Worm (Caenorhabditis elegans) whole organism, early embryonic: Measurements from ENCODE around the gene K10D2.5.

Experiments
- B0310.2 ChIP-seq: sonication (generic microtip); optimal IDR thresholded peaks from 2 replicates; lab custom pipeline; 2016; ENCODE audit warnings: mild to moderate bottlenecking, missing genetic modification characterization, missing compliant biosample characterization
- F13C5.2 ChIP-seq: sonication (generic microtip); optimal IDR thresholded peaks from 2 replicates; lab custom pipeline; 2017; ENCODE audit warnings: mild to moderate bottlenecking, missing genetic modification characterization, inconsistent platforms, missing compliant biosample characterization
- aly-1 ChIP-seq: sonication (generic microtip); optimal IDR thresholded peaks from 2 replicates; lab custom pipeline; 2016; ENCODE audit warnings: missing genetic modification characterization, missing compliant biosample characterization
- ama-1 ChIP-seq: fragments of 150-350 bp; optimal IDR thresholded peaks from 2 replicates; lab custom pipeline; 2014
- ceh-13 ChIP-seq: fragments of 200-800 bp; sonication (Bioruptor generic); optimal IDR thresholded peaks from 2 replicates; lab custom pipeline; 2018; ENCODE audit warnings: mild to moderate bottlenecking, missing genetic modification characterization, missing compliant biosample characterization
- ceh-36 ChIP-seq: sonication (generic microtip); optimal IDR thresholded peaks from 2 replicates; lab custom pipeline; 2016; ENCODE audit warnings: missing genetic modification characterization, inconsistent platforms, missing compliant biosample characterization
- ets-7 ChIP-seq: sonication (generic microtip); optimal IDR thresholded peaks from 2 replicates; lab custom pipeline; 2016; ENCODE audit warnings: missing genotype, missing genetic modification characterization, missing compliant biosample characterization
- flt-1 ChIP-seq: fragments of 200-800 bp; sonication (Bioruptor generic); IDR thresholded peaks from 2 replicates; pipeline ENCODE4 v1.3.6; 2022; ENCODE audit warnings: missing genetic modification characterization, missing compliant biosample characterization
- hmbx-1 ChIP-seq: sonication (generic microtip); optimal IDR thresholded peaks from 2 replicates; lab custom pipeline; 2016; ENCODE audit warnings: mild to moderate bottlenecking, missing genetic modification characterization, missing compliant biosample characterization
- hmg-4 ChIP-seq: fragments of 200-800 bp; sonication (Bioruptor generic); optimal IDR thresholded peaks from 2 replicates; lab custom pipeline; 2018; ENCODE audit warnings: mild to moderate bottlenecking, missing genetic modification characterization, missing compliant biosample characterization
- hnd-1 ChIP-seq: sonication (generic microtip); optimal IDR thresholded peaks from 2 replicates; lab custom pipeline; 2016; ENCODE audit warnings: missing genetic modification characterization, missing compliant biosample characterization
- pes-1 ChIP-seq: fragments of 200-800 bp; sonication (Bioruptor generic); IDR thresholded peaks from 2 replicates; pipeline ENCODE4 v1.3.6; 2022; ENCODE audit warnings: missing genetic modification reagents, missing genetic modification characterization, missing compliant biosample characterization
- scrt-1 ChIP-seq: fragments of 200-800 bp; sonication (Bioruptor generic); IDR thresholded peaks from 2 replicates; pipeline ENCODE4 v1.3.6; 2022; ENCODE audit warnings: missing genetic modification characterization, missing compliant biosample characterization
- sea-1 ChIP-seq: fragments of 200-800 bp; sonication (Bioruptor generic); conservative IDR thresholded peaks from 2 replicates; pipeline ENCODE4 v1.3.6; 2022; ENCODE audit warnings: missing genetic modification characterization, missing compliant biosample characterization
- tbx-11 ChIP-seq: fragments of 200-800 bp; sonication (Bioruptor generic); IDR thresholded peaks from 2 replicates; pipeline ENCODE4 v1.3.6; 2022; ENCODE audit warnings: missing genetic modification characterization, missing compliant biosample characterization
- tbx-37 ChIP-seq: fragments of 200-800 bp; sonication (Bioruptor generic); conservative IDR thresholded peaks from 2 replicates; pipeline ENCODE4 v1.3.6; 2022; ENCODE audit warnings: missing genetic modification reagents, missing genetic modification characterization, missing compliant biosample characterization
- tra-4 ChIP-seq: sonication (generic microtip); optimal IDR thresholded peaks from 2 replicates; lab custom pipeline; 2017; ENCODE audit warnings: missing genetic modification characterization, missing compliant biosample characterization

Gene K10D2.5

DNA sequence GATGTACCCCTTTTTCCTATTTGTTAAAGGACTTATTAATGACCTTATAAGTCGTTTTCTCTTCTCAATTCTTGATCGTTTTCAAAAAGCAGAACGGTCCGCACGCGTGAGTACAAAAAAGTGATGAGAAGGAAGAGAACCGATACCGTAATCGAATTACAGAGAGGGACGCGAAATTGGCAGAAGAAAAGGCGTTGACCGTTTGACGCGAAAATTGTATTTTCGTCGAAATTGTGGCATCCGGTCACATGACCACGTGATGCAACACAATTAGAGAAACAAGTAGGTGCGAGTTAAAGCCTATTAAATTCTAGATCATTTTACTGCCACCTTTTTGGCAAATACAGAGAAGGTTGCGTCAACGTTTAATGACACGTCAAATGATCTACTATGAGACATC is 28.4 kb upstream of the K10D2.5 start:
- no peak for TF ChIP-seq hmg-4 (GFP tag; lab: Kevin White, UChicago)
- TF ChIP-seq ceh-13 (GFP tag; lab: Kevin White, UChicago) = no peak
- no peak for TF ChIP-seq flt-1 (GFP tag; lab: Robert Waterston, UW)
- TF ChIP-seq pes-1 (GFP tag; lab: Robert Waterston, UW) = no peak
- TF ChIP-seq B0310.2 (tag; lab: Kevin White, UChicago) = no peak
- no peak for TF ChIP-seq tbx-11 (GFP tag; lab: Robert Waterston, UW)
- TF ChIP-seq tra-4 (tag; lab: Kevin White, UChicago) = no peak
- no peak for TF ChIP-seq F13C5.2 (tag; lab: Kevin White, UChicago)
- TF ChIP-seq hnd-1 (tag; lab: Kevin White, UChicago) = no peak
- TF ChIP-seq ets-7 (tag; lab: Kevin White, UChicago) = no peak
- no peak for TF ChIP-seq aly-1 (tag; lab: Kevin White, UChicago)
- TF ChIP-seq ceh-36 (tag; lab: Kevin White, UChicago) = no peak
- no peak for TF ChIP-seq sea-1 (GFP tag; lab: Robert Waterston, UW)
- no peak for TF ChIP-seq hmbx-1 (tag; lab: Kevin White, UChicago)
- TF ChIP-seq ama-1 (lab: Kevin White, UChicago) = no peak
- no peak for TF ChIP-seq scrt-1 (GFP tag; lab: Robert Waterston, UW)
- TF ChIP-seq tbx-37 (GFP tag; lab: Robert Waterston, UW) = no peak

DNA sequence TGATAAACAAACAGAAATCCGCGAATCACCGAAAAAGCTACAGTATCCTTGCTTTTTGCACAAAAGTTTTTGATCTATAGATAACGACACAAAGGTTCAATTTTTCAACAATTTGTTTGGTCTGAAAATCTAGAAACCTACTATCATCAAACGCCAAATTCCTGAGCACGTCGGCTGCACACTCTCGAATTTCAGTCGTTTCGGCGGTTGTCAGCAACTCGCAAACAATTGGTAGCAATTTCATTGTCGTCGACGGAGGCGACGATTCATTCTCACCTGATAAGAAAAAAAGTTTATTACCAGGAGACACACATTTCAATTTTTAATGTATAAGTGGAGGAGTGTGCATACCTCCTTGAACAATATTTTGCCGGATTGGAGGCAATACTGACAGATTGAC is 26.6 kb upstream of the K10D2.5 start:
- no peak for TF ChIP-seq tbx-11 (GFP tag; lab: Robert Waterston, UW)

DNA sequence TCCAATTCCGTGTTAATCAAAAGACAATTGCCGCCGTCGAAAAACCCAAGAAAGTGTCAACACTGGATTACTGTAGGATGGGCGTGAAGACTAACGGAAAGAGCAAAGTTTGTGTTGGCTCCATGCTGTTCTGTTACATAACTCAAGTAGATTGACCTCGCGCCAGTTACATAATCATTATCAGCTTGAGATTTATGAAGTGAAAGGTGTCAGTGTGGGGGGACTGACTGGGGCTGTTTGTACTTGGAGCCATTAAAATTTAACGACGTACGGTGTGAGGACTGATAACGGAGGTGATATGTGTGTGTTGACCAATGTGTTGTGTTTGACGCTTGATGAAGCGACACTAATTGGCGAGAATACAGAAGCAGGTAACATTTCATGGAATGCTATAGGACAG is 25.8 kb upstream of the K10D2.5 start:
- no peak for TF ChIP-seq aly-1 (tag; lab: Kevin White, UChicago)
- no peak for TF ChIP-seq pes-1 (GFP tag; lab: Robert Waterston, UW)
- no peak for TF ChIP-seq tbx-11 (GFP tag; lab: Robert Waterston, UW)
- TF ChIP-seq flt-1 (GFP tag; lab: Robert Waterston, UW) = no peak
- TF ChIP-seq ama-1 (lab: Kevin White, UChicago) = no peak
- no peak for TF ChIP-seq ceh-13 (GFP tag; lab: Kevin White, UChicago)
- TF ChIP-seq tbx-37 (GFP tag; lab: Robert Waterston, UW) = no peak
- TF ChIP-seq hnd-1 (tag; lab: Kevin White, UChicago) = no peak
- no peak for TF ChIP-seq hmbx-1 (tag; lab: Kevin White, UChicago)
- TF ChIP-seq B0310.2 (tag; lab: Kevin White, UChicago) = no peak
- no peak for TF ChIP-seq hmg-4 (GFP tag; lab: Kevin White, UChicago)
- TF ChIP-seq tra-4 (tag; lab: Kevin White, UChicago) = no peak
- no peak for TF ChIP-seq sea-1 (GFP tag; lab: Robert Waterston, UW)
- TF ChIP-seq ets-7 (tag; lab: Kevin White, UChicago) = no peak
- TF ChIP-seq F13C5.2 (tag; lab: Kevin White, UChicago) = no peak
- no peak for TF ChIP-seq scrt-1 (GFP tag; lab: Robert Waterston, UW)
- no peak for TF ChIP-seq ceh-36 (tag; lab: Kevin White, UChicago)

DNA sequence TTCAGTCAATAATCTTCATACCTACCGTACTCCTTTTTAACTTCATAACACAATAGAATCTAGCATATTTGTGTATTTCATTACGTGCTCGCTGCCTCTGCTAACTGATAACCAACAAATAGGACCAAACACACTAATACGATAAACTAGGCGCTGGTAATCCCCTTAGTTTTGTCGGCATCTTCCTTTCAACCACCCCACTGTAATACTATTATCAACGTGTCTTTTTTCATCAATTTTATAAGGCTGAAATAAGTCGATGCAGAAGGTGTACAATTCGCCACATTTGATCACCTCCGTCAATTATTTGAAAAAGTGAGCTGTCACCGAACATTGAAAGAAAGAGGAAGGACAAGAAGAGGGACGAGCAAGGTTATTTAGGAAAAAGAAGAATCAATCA is 25.1 kb upstream of the K10D2.5 start:
- TF ChIP-seq scrt-1 (GFP tag; lab: Robert Waterston, UW) (no peak), hnd-1 (tag; lab: Kevin White, UChicago) (no peak), tra-4 (tag; lab: Kevin White, UChicago) (no peak), hmbx-1 (tag; lab: Kevin White, UChicago) (no peak), ets-7 (tag; lab: Kevin White, UChicago) (no peak), tbx-11 (GFP tag; lab: Robert Waterston, UW) (no peak), hmg-4 (GFP tag; lab: Kevin White, UChicago) (no peak), sea-1 (GFP tag; lab: Robert Waterston, UW) (no peak), aly-1 (tag; lab: Kevin White, UChicago) (no peak), ama-1 (lab: Kevin White, UChicago) (no peak)

DNA sequence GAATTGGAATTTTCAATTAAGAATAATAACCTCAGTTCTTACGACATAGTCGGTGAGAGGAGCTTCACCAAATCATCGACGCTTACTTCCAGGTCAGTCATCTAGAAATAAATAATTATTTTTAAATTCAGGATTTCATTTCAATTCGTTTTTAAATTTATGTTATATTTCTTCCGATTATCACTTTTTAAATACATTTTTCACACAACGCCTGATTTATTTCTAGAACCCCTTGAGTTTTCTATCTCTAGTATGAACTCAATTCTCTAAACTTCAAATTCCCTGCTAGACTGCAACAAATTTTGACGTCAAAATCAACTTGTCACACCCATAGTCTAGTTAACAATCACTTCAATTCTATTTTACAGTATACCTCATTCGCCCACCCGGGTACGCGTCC is 23.0 kb upstream of the K10D2.5 start, which contains the start of gene Y54H5A.2:
Y54H5A.2 (minus strand) TSS at position 101 of the 400 bp plus-strand sequence.
- TF ChIP-seq scrt-1 (GFP tag; lab: Robert Waterston, UW) (no peak), tbx-11 (GFP tag; lab: Robert Waterston, UW) (no peak), hmg-4 (GFP tag; lab: Kevin White, UChicago) (no peak), ceh-36 (tag; lab: Kevin White, UChicago) (no peak), tra-4 (tag; lab: Kevin White, UChicago) (no peak), ceh-13 (GFP tag; lab: Kevin White, UChicago) (no peak), F13C5.2 (tag; lab: Kevin White, UChicago) (no peak), pes-1 (GFP tag; lab: Robert Waterston, UW) (no peak), aly-1 (tag; lab: Kevin White, UChicago) (no peak), ama-1 (lab: Kevin White, UChicago) (no peak), tbx-37 (GFP tag; lab: Robert Waterston, UW) (no peak), ets-7 (tag; lab: Kevin White, UChicago) (no peak), sea-1 (GFP tag; lab: Robert Waterston, UW) (no peak)

DNA sequence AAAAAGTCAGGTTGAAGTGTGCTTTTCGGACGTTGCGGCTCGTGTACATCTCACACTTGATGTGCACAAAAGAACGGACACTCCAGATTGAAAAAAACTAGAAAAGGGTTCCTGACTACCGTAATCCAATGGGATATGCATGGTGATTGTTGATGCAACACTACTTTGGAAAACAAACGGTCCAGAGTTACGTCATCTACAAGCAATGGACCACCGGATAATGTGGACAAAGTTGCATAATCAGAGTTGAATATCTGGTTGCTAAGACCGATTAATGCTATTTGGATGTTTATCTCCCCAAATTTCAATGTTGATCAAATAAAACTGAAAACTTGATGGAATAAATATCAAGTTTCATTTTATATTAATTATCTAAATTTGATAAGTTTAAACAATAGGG is 22.5 kb upstream of the K10D2.5 start:
- TF ChIP-seq aly-1 (tag; lab: Kevin White, UChicago) (no peak), hnd-1 (tag; lab: Kevin White, UChicago) (no peak), tbx-11 (GFP tag; lab: Robert Waterston, UW) (no peak), tbx-37 (GFP tag; lab: Robert Waterston, UW) (no peak)

DNA sequence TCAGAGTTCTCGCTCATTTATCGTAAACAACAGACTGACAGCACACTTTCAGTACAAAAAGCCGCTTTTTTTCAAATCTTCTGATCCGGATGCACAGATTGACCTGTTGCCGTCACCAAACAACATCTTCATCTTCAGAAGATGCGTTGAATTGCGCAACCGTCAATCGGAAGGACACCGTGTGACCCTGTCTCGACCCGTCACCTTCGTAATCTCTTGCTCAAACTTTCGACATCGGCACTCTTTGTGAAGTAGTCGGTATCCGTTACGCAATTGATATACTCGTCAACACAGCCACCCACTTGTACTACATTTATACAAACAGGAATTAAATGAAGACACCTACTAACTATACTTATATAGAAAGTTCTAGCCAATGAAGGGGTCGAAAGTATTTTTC is 21.5 kb upstream of the K10D2.5 start:
- TF ChIP-seq flt-1 (GFP tag; lab: Robert Waterston, UW) = no peak
- TF ChIP-seq ama-1 (lab: Kevin White, UChicago) = no peak
- no peak for TF ChIP-seq ets-7 (tag; lab: Kevin White, UChicago)
- TF ChIP-seq tbx-37 (GFP tag; lab: Robert Waterston, UW) = no peak
- no peak for TF ChIP-seq tra-4 (tag; lab: Kevin White, UChicago)
- TF ChIP-seq F13C5.2 (tag; lab: Kevin White, UChicago) = no peak
- no peak for TF ChIP-seq tbx-11 (GFP tag; lab: Robert Waterston, UW)
- no peak for TF ChIP-seq hnd-1 (tag; lab: Kevin White, UChicago)
- no peak for TF ChIP-seq aly-1 (tag; lab: Kevin White, UChicago)
- no peak for TF ChIP-seq pes-1 (GFP tag; lab: Robert Waterston, UW)
- no peak for TF ChIP-seq ceh-36 (tag; lab: Kevin White, UChicago)
- no peak for TF ChIP-seq hmbx-1 (tag; lab: Kevin White, UChicago)
- TF ChIP-seq ceh-13 (GFP tag; lab: Kevin White, UChicago) = no peak
